Worm (Caenorhabditis elegans): ENCODE measurements around the gene F16B4.6.

The F16B4.6 gene

ce11 chrV:1570679-1571078 is 16.3 kb upstream of the F16B4.6 start:
- no peak for TF ChIP-seq lin-11 (tag; optimal IDR thresholded peaks at IDR 0.05)
- no peak for TF ChIP-seq skn-1 (tag; optimal IDR thresholded peaks at IDR 0.05)
- TF ChIP-seq F13H6.1 (tag; optimal IDR thresholded peaks at IDR 0.05) = no peak
- TF ChIP-seq unc-39 (tag; optimal IDR thresholded peaks at IDR 0.05) = no peak
- no peak for TF ChIP-seq ceh-16 (tag; optimal IDR thresholded peaks at IDR 0.05)
- TF ChIP-seq snpc-4 (tag; optimal IDR thresholded peaks at IDR 0.05) = no peak
- TF ChIP-seq nhr-237 (tag; optimal IDR thresholded peaks at IDR 0.05) = no peak
- no peak for TF ChIP-seq ceh-82 (tag; optimal IDR thresholded peaks at IDR 0.05)
- TF ChIP-seq elt-3 (tag; optimal IDR thresholded peaks at IDR 0.05) = no peak
- no peak for TF ChIP-seq lin-39 (tag; optimal IDR thresholded peaks at IDR 0.05)
- no peak for TF ChIP-seq sem-4 (tag; optimal IDR thresholded peaks at IDR 0.05)
- no peak for TF ChIP-seq nhr-6 (tag; optimal IDR thresholded peaks at IDR 0.05)
- no peak for TF ChIP-seq ztf-4 (tag; optimal IDR thresholded peaks at IDR 0.05)
- no peak for TF ChIP-seq C34F6.9 (tag; optimal IDR thresholded peaks at IDR 0.05)

DNA sequence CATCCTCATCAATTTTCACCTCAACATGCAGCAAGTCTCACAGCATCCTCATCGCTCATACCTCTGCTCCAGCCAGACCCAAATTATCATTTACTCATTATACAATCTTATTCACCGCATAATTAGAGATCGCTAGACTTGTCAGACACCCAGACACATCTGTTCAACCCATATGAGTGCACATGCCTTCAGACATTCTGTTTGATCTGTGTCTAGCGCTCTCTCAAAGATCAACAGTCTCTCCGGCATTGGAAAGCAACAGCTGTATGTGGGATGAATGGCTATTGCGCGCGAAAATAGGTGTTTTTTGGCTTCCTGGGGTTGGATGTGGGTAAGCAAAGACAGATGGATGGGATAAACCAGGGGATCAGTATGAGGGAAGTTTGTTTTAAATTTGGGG is 14.4 kb upstream of the F16B4.6 start:
- no peak for TF ChIP-seq nhr-21 (tag; optimal IDR thresholded peaks at IDR 0.05)
- TF ChIP-seq nhr-10 (tag; optimal IDR thresholded peaks at IDR 0.05) = no peak
- TF ChIP-seq Y55F3AM.14 (GFP tag; optimal IDR thresholded peaks at IDR 0.05) = no peak
- TF ChIP-seq peb-1 (tag; optimal IDR thresholded peaks at IDR 0.05) = no peak
- no peak for TF ChIP-seq nhr-77 (tag; optimal IDR thresholded peaks at IDR 0.05)

ce11 chrV:1574599-1574998 is 12.4 kb upstream of the F16B4.6 start:
- TF ChIP-seq ama-1 (optimal IDR thresholded peaks at IDR 0.05) (no peak), lin-11 (tag; optimal IDR thresholded peaks at IDR 0.05) (no peak), sma-9 (GFP tag; optimal IDR thresholded peaks at IDR 0.05) (no peak), sma-9 (tag; optimal IDR thresholded peaks at IDR 0.05) (no peak), dmd-4 (tag; optimal IDR thresholded peaks at IDR 0.05) (no peak), egl-27 (tag; optimal IDR thresholded peaks at IDR 0.05) (no peak), fos-1 (tag; optimal IDR thresholded peaks at IDR 0.05) (no peak), ztf-11 (tag; optimal IDR thresholded peaks at IDR 0.05) (no peak), nhr-129 (tag; optimal IDR thresholded peaks at IDR 0.05) (no peak), nhr-12 (tag; optimal IDR thresholded peaks at IDR 0.05) (no peak), crh-2 (tag; optimal IDR thresholded peaks at IDR 0.05) (no peak), unc-55 (GFP tag; optimal IDR thresholded peaks at IDR 0.05) (no peak), F13H6.1 (tag; optimal IDR thresholded peaks at IDR 0.05) (no peak)

- no peak for TF ChIP-seq crh-2 (tag; optimal IDR thresholded peaks at IDR 0.05)
- no peak for TF ChIP-seq alr-1 (tag; optimal IDR thresholded peaks at IDR 0.05)
- peak; percentile 65 for TF ChIP-seq mab-5 (tag; optimal IDR thresholded peaks at IDR 0.05)
- TF ChIP-seq zag-1 (tag; optimal IDR thresholded peaks at IDR 0.05) = no peak
- no peak for TF ChIP-seq nhr-6 (tag; optimal IDR thresholded peaks at IDR 0.05)
- TF ChIP-seq ztf-11 (tag; optimal IDR thresholded peaks at IDR 0.05) = no peak
- TF ChIP-seq aly-2 (tag; optimal IDR thresholded peaks at IDR 0.05) = no peak
These were observed 11.4 kb upstream of the F16B4.6 start for ce11 chrV:1575493-1576084.

DNA sequence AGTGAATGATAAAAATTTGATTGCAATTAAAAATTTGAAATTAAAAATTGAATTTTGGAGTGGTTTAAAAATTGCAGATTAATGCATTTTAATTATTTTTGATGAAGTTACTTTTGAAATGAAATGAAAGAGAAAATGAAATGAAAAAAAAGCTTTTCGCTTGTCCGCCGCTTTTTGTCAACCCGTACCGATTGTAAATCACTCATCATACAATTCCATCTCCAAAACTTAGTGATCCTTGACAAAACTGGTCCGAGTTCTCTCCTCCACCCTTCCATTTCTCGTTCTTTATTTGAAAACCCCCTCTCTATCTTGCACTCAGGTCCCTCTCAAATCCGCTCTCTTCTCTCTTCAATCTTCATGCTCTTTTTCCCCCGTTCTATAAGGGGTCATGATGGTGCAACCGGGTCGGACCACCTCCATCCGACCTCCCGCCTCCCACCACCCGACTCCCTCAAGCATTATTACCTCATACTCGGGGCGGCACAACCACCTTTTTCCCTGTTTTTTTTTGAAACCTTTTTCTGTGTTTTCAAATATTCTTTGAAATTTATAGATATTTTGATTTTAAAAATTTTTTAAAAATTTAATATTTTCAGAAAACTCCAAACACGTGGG is 9.8 kb upstream of the F16B4.6 start:
- no peak for TF ChIP-seq sma-3 (GFP tag; optimal IDR thresholded peaks at IDR 0.05)
- TF ChIP-seq lin-11 (tag; optimal IDR thresholded peaks at IDR 0.05) = no peak
- no peak for TF ChIP-seq ama-1 (optimal IDR thresholded peaks at IDR 0.05)
- TF ChIP-seq alr-1 (tag; optimal IDR thresholded peaks at IDR 0.05) = no peak
- no peak for TF ChIP-seq fos-1 (tag; optimal IDR thresholded peaks at IDR 0.05)
